Fruit fly (Drosophila melanogaster) whole organism, prepupa: ENCODE data around the gene CG7968.

Experiments
- fd59A ChIP-seq: fragments of 200-800 bp; sonication (Bioruptor generic); optimal IDR thresholded peaks from 2 replicates; lab custom pipeline; 2017; ENCODE audit warnings: missing biosample characterization, mild to moderate bottlenecking, missing genetic modification characterization, missing genetic modification reagents
- lz ChIP-seq: fragments of 200-800 bp; sonication (Bioruptor generic); optimal IDR thresholded peaks from 3 replicates; lab custom pipeline; 2016; ENCODE audit warnings: missing biosample characterization, missing genetic modification characterization
- pdm3 ChIP-seq: fragments of 200-800 bp; sonication (Bioruptor generic); optimal IDR thresholded peaks from 3 replicates; lab custom pipeline; 2016; ENCODE audit warnings: missing biosample characterization, missing genetic modification characterization

DNA sequence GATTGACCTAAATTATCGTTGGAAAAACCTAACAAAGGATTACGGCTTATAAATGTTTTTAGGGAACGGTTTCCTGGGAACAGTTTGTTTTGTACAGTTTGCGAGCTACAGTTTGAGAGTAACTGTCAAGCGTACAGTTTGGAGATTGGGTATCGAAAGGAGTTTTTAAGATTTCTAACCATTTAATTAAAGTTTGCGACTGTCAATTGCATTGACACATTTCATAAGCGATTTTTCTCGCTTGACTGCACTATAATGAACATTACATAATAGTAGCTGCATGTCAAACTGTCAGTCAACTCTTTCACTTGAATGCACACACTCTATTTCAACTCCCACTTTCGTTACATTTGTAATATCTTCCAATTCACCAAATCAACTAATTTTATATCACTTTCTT is 43.6 kb downstream of the CG7968 start:
- TF ChIP-seq lz (GFP tag; lab: Kevin White, UChicago) (no peak), pdm3 (GFP tag; lab: Kevin White, UChicago) (no peak), fd59A (GFP tag; lab: Kevin White, UChicago) (no peak)
